Fruit fly (Drosophila melanogaster) whole organism, embryonic: Measurements from ENCODE around the gene Lim3.

Experiments used
- Aef1 ChIP-seq: fragments of 200-800 bp; sonication (Bioruptor generic); IDR thresholded peaks from 3 replicates; pipeline ENCODE4 v1.3.6; 2022; ENCODE audit warnings: missing biosample characterization, missing genetic modification characterization
- Bdp1 ChIP-seq: fragments of 200-800 bp; sonication (Bioruptor generic); optimal IDR thresholded peaks from 3 replicates; lab custom pipeline; 2016; ENCODE audit warnings: missing biosample characterization, missing genetic modification characterization
- CG13296 ChIP-seq: fragments of 200-800 bp; sonication (Bioruptor generic); optimal IDR thresholded peaks from 3 replicates; lab custom pipeline; 2018; ENCODE audit warnings: missing biosample characterization, mild to moderate bottlenecking, missing genetic modification characterization
- CG13894 ChIP-seq: fragments of 200-800 bp; sonication (Bioruptor generic); optimal IDR thresholded peaks from 3 replicates; lab custom pipeline; 2018; ENCODE audit warnings: missing biosample characterization, mild to moderate bottlenecking, missing genetic modification characterization, moderate library complexity
- CG15696 ChIP-seq: fragments of 200-800 bp; sonication (Bioruptor generic); optimal IDR thresholded peaks from 2 replicates; lab custom pipeline; 2019; ENCODE audit warnings: missing biosample characterization, mild to moderate bottlenecking, missing genetic modification characterization, moderate library complexity
- CG17568 ChIP-seq: fragments of 200-800 bp; sonication (Bioruptor generic); optimal IDR thresholded peaks from 2 replicates; lab custom pipeline; 2018; ENCODE audit warnings: missing biosample characterization, mild to moderate bottlenecking, missing genetic modification characterization, moderate library complexity
- CG17802 ChIP-seq: fragments of 200-800 bp; sonication (Bioruptor generic); optimal IDR thresholded peaks from 2 replicates; lab custom pipeline; 2018; ENCODE audit warnings: missing biosample characterization, mild to moderate bottlenecking, missing genetic modification characterization, moderate library complexity
- CG17912 ChIP-seq: fragments of 200-800 bp; sonication (Bioruptor generic); optimal IDR thresholded peaks from 2 replicates; lab custom pipeline; 2018; ENCODE audit warnings: missing biosample characterization, mild to moderate bottlenecking, missing genetic modification characterization
- CG1792 ChIP-seq: fragments of 200-800 bp; sonication (Bioruptor generic); optimal IDR thresholded peaks from 2 replicates; lab custom pipeline; 2016; ENCODE audit warnings: missing biosample characterization, missing genetic modification characterization
- CG2678 ChIP-seq: fragments of 200-800 bp; sonication (Bioruptor generic); optimal IDR thresholded peaks from 3 replicates; lab custom pipeline; 2019; ENCODE audit warnings: missing biosample characterization, mild to moderate bottlenecking, missing genetic modification characterization, moderate library complexity
- CG30403 ChIP-seq: fragments of 200-800 bp; sonication (Bioruptor generic); optimal IDR thresholded peaks from 3 replicates; lab custom pipeline; 2016; ENCODE audit warnings: missing biosample characterization, missing genetic modification characterization
- CG33213 ChIP-seq: fragments of 200-800 bp; sonication (Bioruptor generic); optimal IDR thresholded peaks from 3 replicates; lab custom pipeline; 2016; ENCODE audit warnings: missing biosample characterization, missing genetic modification characterization
- CG3995 ChIP-seq: fragments of 200-800 bp; sonication (Bioruptor generic); optimal IDR thresholded peaks from 3 replicates; lab custom pipeline; 2016; ENCODE audit warnings: missing biosample characterization, missing genetic modification characterization
- CG43689 ChIP-seq: fragments of 200-800 bp; sonication (Bioruptor generic); IDR thresholded peaks from 2 replicates; pipeline ENCODE4 v1.3.6; 2022; ENCODE audit warnings: missing biosample characterization, missing genetic modification characterization
- CG5180 ChIP-seq: fragments of 200-800 bp; sonication (Bioruptor generic); optimal IDR thresholded peaks from 3 replicates; lab custom pipeline; 2017; ENCODE audit warnings: missing biosample characterization, missing genetic modification characterization, mild to moderate bottlenecking, moderate library complexity, missing genetic modification reagents
- CG6683 ChIP-seq: fragments of 200-800 bp; sonication (Bioruptor generic); optimal IDR thresholded peaks from 2 replicates; lab custom pipeline; 2017; ENCODE audit warnings: missing biosample characterization, mild to moderate bottlenecking, missing genetic modification characterization, missing genetic modification reagents
- CG6689 ChIP-seq: fragments of 200-800 bp; sonication (Bioruptor generic); IDR thresholded peaks from 2 replicates; pipeline ENCODE4 v1.3.6; 2022; ENCODE audit warnings: missing biosample characterization, missing genetic modification characterization
- CG7745 ChIP-seq: fragments of 200-800 bp; sonication (Bioruptor generic); optimal IDR thresholded peaks from 2 replicates; lab custom pipeline; 2018; ENCODE audit warnings: missing biosample characterization, mild to moderate bottlenecking, missing genetic modification characterization, moderate library complexity
- CG7987 ChIP-seq: fragments of 200-800 bp; sonication (Bioruptor generic); optimal IDR thresholded peaks from 2 replicates; lab custom pipeline; 2018; ENCODE audit warnings: missing biosample characterization, mild to moderate bottlenecking, missing genetic modification characterization, moderate library complexity
- CG8281 ChIP-seq: fragments of 200-800 bp; sonication (Bioruptor generic); optimal IDR thresholded peaks from 2 replicates; lab custom pipeline; 2018; ENCODE audit warnings: missing biosample characterization, mild to moderate bottlenecking, missing genetic modification characterization, moderate library complexity
- CG9727 ChIP-seq: fragments of 200-800 bp; sonication (Bioruptor generic); optimal IDR thresholded peaks from 3 replicates; lab custom pipeline; 2017; ENCODE audit warnings: missing biosample characterization, mild to moderate bottlenecking, missing genetic modification characterization
- CG9876 ChIP-seq: fragments of 200-800 bp; sonication (Bioruptor generic); optimal IDR thresholded peaks from 2 replicates; lab custom pipeline; 2016; ENCODE audit warnings: missing biosample characterization, missing genetic modification characterization
- Dbx ChIP-seq: fragments of 200-800 bp; sonication (Bioruptor generic); IDR thresholded peaks from 3 replicates; pipeline ENCODE4 v1.3.6; 2022; ENCODE audit warnings: missing biosample characterization, missing genetic modification characterization
- Dip3 ChIP-seq: fragments of 200-800 bp; sonication (Bioruptor generic); optimal IDR thresholded peaks from 3 replicates; lab custom pipeline; 2016; ENCODE audit warnings: missing biosample characterization, missing genetic modification characterization
- H15 ChIP-seq: fragments of 200-800 bp; sonication (Bioruptor generic); IDR thresholded peaks from 3 replicates; pipeline ENCODE4 v1.3.6; 2022; ENCODE audit warnings: missing biosample characterization, missing genetic modification characterization
- Hr51 ChIP-seq, 2 experiments: fragments of 200-800 bp; sonication (Bioruptor generic); optimal IDR thresholded peaks; 2 replicates in 1 of 2; 3 replicates in 1 of 2; lab custom pipeline; 2016 to 2018; ENCODE audit warnings: missing biosample characterization in 2 of 2, missing genetic modification characterization in 2 of 2, mild to moderate bottlenecking in 1 of 2, moderate library complexity in 1 of 2
- MTF-1 ChIP-seq: fragments of 200-800 bp; sonication (Bioruptor generic); optimal IDR thresholded peaks from 2 replicates; lab custom pipeline; 2018; ENCODE audit warnings: missing biosample characterization, mild to moderate bottlenecking, missing genetic modification characterization, borderline replicate concordance
- Mad ChIP-seq: fragments of 200-800 bp; sonication (Bioruptor generic); optimal IDR thresholded peaks from 2 replicates; lab custom pipeline; 2016; ENCODE audit warnings: missing biosample characterization, missing genetic modification characterization
- Six4 ChIP-seq: fragments of 200-800 bp; sonication (Bioruptor generic); optimal IDR thresholded peaks from 2 replicates; lab custom pipeline; 2016; ENCODE audit warnings: missing biosample characterization, missing genetic modification characterization
- ase ChIP-seq: fragments of 200-800 bp; sonication (Bioruptor generic); IDR thresholded peaks from 3 replicates; pipeline ENCODE4 v1.3.6; 2022; ENCODE audit warnings: missing biosample characterization, missing genetic modification characterization
- cato ChIP-seq: fragments of 200-800 bp; sonication (Bioruptor generic); optimal IDR thresholded peaks from 2 replicates; lab custom pipeline; 2016; ENCODE audit warnings: missing biosample characterization, missing genetic modification characterization, borderline replicate concordance
- caup ChIP-seq: fragments of 200-800 bp; sonication (Bioruptor generic); optimal IDR thresholded peaks from 3 replicates; lab custom pipeline; 2017; ENCODE audit warnings: missing biosample characterization, mild to moderate bottlenecking, missing genetic modification characterization, moderate library complexity; ENCODE audit not compliant: severe bottlenecking
- chinmo ChIP-seq: fragments of 200-800 bp; sonication (Bioruptor generic); IDR thresholded peaks from 4 replicates; pipeline ENCODE4 v1.3.6; 2022; ENCODE audit warnings: missing biosample characterization, missing genetic modification characterization; ENCODE audit not compliant: partially characterized antibody
- ems ChIP-seq: fragments of 200-800 bp; sonication (Bioruptor generic); optimal IDR thresholded peaks from 3 replicates; lab custom pipeline; 2016; ENCODE audit warnings: missing biosample characterization, missing genetic modification characterization
- eyg ChIP-seq: fragments of 200-800 bp; sonication (Bioruptor generic); optimal IDR thresholded peaks from 3 replicates; lab custom pipeline; 2016; ENCODE audit warnings: missing biosample characterization, missing genetic modification characterization
- fd64A ChIP-seq: fragments of 200-800 bp; sonication (Bioruptor generic); optimal IDR thresholded peaks from 3 replicates; lab custom pipeline; 2018; ENCODE audit warnings: missing biosample characterization, mild to moderate bottlenecking, missing genetic modification characterization
- fd96Cb ChIP-seq: fragments of 200-800 bp; sonication (Bioruptor generic); optimal IDR thresholded peaks from 2 replicates; lab custom pipeline; 2018; ENCODE audit warnings: missing biosample characterization, mild to moderate bottlenecking, missing genetic modification characterization, moderate library complexity
- gce ChIP-seq: fragments of 200-800 bp; sonication (Bioruptor generic); IDR thresholded peaks from 3 replicates; pipeline ENCODE4 v1.3.6; 2022; ENCODE audit warnings: missing biosample characterization, missing genetic modification characterization
- gcm ChIP-seq: fragments of 200-800 bp; sonication (Bioruptor generic); optimal IDR thresholded peaks from 2 replicates; lab custom pipeline; 2019; ENCODE audit warnings: missing biosample characterization, mild to moderate bottlenecking, missing genetic modification characterization, moderate library complexity
- gsb-n ChIP-seq: fragments of 200-800 bp; sonication (Bioruptor generic); optimal IDR thresholded peaks from 3 replicates; lab custom pipeline; 2018; ENCODE audit warnings: missing biosample characterization, mild to moderate bottlenecking, missing genetic modification characterization
- knrl ChIP-seq: fragments of 200-800 bp; sonication (Bioruptor generic); IDR thresholded peaks from 3 replicates; pipeline ENCODE4 v1.3.6; 2022; ENCODE audit warnings: missing biosample characterization, missing genetic modification characterization; ENCODE audit not compliant: partially characterized antibody
- maf-S ChIP-seq: fragments of 200-800 bp; sonication (Bioruptor generic); optimal IDR thresholded peaks from 2 replicates; lab custom pipeline; 2016; ENCODE audit warnings: missing biosample characterization, missing genetic modification characterization
- oc ChIP-seq: fragments of 200-800 bp; sonication (Bioruptor generic); optimal IDR thresholded peaks from 2 replicates; lab custom pipeline; 2018; ENCODE audit warnings: missing biosample characterization, mild to moderate bottlenecking, missing genetic modification characterization, moderate library complexity
- pzg ChIP-seq: fragments of 200-800 bp; sonication (Bioruptor generic); optimal IDR thresholded peaks from 3 replicates; lab custom pipeline; 2018; ENCODE audit warnings: missing biosample characterization, mild to moderate bottlenecking, missing genetic modification characterization, moderate library complexity
- salm ChIP-seq: fragments of 200-800 bp; sonication (Bioruptor generic); optimal IDR thresholded peaks from 2 replicates; lab custom pipeline; 2018; ENCODE audit warnings: missing biosample characterization, mild to moderate bottlenecking, missing genetic modification characterization
- sisA ChIP-seq: fragments of 200-800 bp; sonication (Bioruptor generic); IDR thresholded peaks from 2 replicates; pipeline ENCODE4 v1.3.6; 2022; ENCODE audit warnings: missing biosample characterization, missing genetic modification characterization
- sna ChIP-seq: fragments of 200-800 bp; sonication (Bioruptor generic); IDR thresholded peaks from 2 replicates; pipeline ENCODE4 v1.3.6; 2022; ENCODE audit warnings: missing biosample characterization, missing genetic modification characterization; ENCODE audit not compliant: partially characterized antibody
- tio ChIP-seq: fragments of 200-800 bp; sonication (Bioruptor generic); optimal IDR thresholded peaks from 2 replicates; lab custom pipeline; 2017; ENCODE audit warnings: missing biosample characterization, missing genetic modification characterization, inconsistent platforms
- vfl ChIP-seq: fragments of 200-800 bp; sonication (Bioruptor generic); optimal IDR thresholded peaks from 2 replicates; lab custom pipeline; 2016; ENCODE audit warnings: missing biosample characterization, missing genetic modification characterization
- vvl ChIP-seq: fragments of 200-800 bp; sonication (Bioruptor generic); IDR thresholded peaks from 2 replicates; pipeline ENCODE4 v1.3.6; 2022; ENCODE audit warnings: missing biosample characterization, missing genetic modification characterization

Gene Lim3

DNA sequence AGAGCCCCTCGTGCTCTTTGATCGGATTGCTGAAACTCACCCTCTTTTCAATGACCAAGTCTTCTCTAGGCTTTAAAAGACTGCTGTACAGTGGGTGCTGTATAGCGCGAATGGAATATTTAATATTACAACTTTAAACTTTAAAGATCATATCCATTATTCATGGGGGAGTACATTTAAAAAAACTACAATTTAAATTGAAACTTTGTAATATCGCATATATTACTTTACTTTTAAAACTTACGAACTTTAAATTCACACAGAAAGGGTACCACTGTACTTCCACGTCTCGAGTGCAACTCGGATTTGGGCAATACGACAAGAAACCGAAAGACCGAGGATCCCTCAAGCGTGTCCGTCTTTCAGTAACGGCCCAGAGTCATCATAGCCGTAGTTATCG lies 49.3 kb downstream of the Lim3 start, which contains the start of gene Phlpp (continued):
- TF ChIP-seq Dbx = 0 out of 3 replicates have a peak, but pooled peaks have one; percentile 31
- peak; percentile 12 for TF ChIP-seq CG9727 (GFP tag; lab: Kevin White, UChicago)
- TF ChIP-seq Hr51 (GFP tag; optimal IDR thresholded peaks at IDR 0.05; lab: Kevin White, UChicago) = peak; percentile 13 to 69
- no peak for TF ChIP-seq salm (tag; lab: Kevin White, UChicago)
- TF ChIP-seq eyg (GFP tag; lab: Kevin White, UChicago) = no peak
- peak; percentile 60 for TF ChIP-seq CG15696 (tag; lab: Kevin White, UChicago)
- peak; percentile 47; the same call in 1 of the 3 replicates for TF ChIP-seq ase (GFP tag; lab: Robert Waterston, UW)
- no peak for TF ChIP-seq CG1792 (GFP tag; lab: Kevin White, UChicago)
- TF ChIP-seq CG9876 (GFP tag; lab: Kevin White, UChicago) = no peak
- TF ChIP-seq vvl (GFP tag; lab: Robert Waterston, UW) = peak; percentile 76; the same call in 1 of the 2 replicates
- peak; percentile 28 for TF ChIP-seq ems (GFP tag; lab: Kevin White, UChicago)
- TF ChIP-seq caup = no peak
- no peak for TF ChIP-seq CG17912
- TF ChIP-seq fd64A = no peak
- TF ChIP-seq MTF-1 (GFP tag; lab: Kevin White, UChicago) = peak; percentile 3
- peak; percentile 40; the same call in 1 of the 3 replicates for TF ChIP-seq H15 (GFP tag; lab: Robert Waterston, UW)
- TF ChIP-seq CG6683 = no peak
- TF ChIP-seq Mad (GFP tag; lab: Kevin White, UChicago) = no peak
- TF ChIP-seq cato (GFP tag; lab: Kevin White, UChicago) = no peak
- no peak for TF ChIP-seq CG13296
- no peak for TF ChIP-seq vfl (GFP tag; lab: Kevin White, UChicago)
- no peak for TF ChIP-seq CG7987
- TF ChIP-seq CG5180 (GFP tag; lab: Kevin White, UChicago) = no peak
- peak; percentile 8 for TF ChIP-seq gcm (GFP tag; lab: Kevin White, UChicago)
- peak; percentile 27 for TF ChIP-seq Dip3 (GFP tag; lab: Kevin White, UChicago)
- TF ChIP-seq Bdp1 (GFP tag; lab: Kevin White, UChicago) = no peak
- TF ChIP-seq CG7745 (tag; lab: Kevin White, UChicago) = no peak
- no peak for TF ChIP-seq CG17568 (GFP tag; lab: Kevin White, UChicago)
- no peak for TF ChIP-seq CG3995 (GFP tag; lab: Kevin White, UChicago)
- no peak for TF ChIP-seq CG13894 (tag; lab: Kevin White, UChicago)
- TF ChIP-seq sisA (GFP tag; lab: Robert Waterston, UW) = peak; percentile 60
- TF ChIP-seq chinmo = no peak
- no peak for TF ChIP-seq oc
- TF ChIP-seq sna (GFP tag; lab: Robert Waterston, UW) = no peak
- no peak for TF ChIP-seq tio (GFP tag; lab: Kevin White, UChicago)
- peak; percentile 73; the same call in 2 of the 3 replicates for TF ChIP-seq gce
- peak; percentile 14 for TF ChIP-seq CG17802 (tag; lab: Kevin White, UChicago)
- no peak for TF ChIP-seq knrl (GFP tag; lab: Robert Waterston, UW)
- no peak for TF ChIP-seq gsb-n (tag; lab: Kevin White, UChicago)
- TF ChIP-seq maf-S (GFP tag; lab: Kevin White, UChicago) = peak; percentile 3
- TF ChIP-seq CG2678 (tag; lab: Kevin White, UChicago) = no peak
- TF ChIP-seq Six4 (GFP tag; lab: Kevin White, UChicago) = peak; percentile 8
- no peak for TF ChIP-seq CG8281
- peak; percentile 18; the same call in 1 of the 3 replicates for TF ChIP-seq Aef1 (GFP tag; lab: Robert Waterston, UW)
- TF ChIP-seq CG43689 (GFP tag; lab: Robert Waterston, UW) = no peak
- TF ChIP-seq CG6689 (GFP tag; lab: Robert Waterston, UW) = peak; percentile 72
- peak; percentile 69 for TF ChIP-seq fd96Cb (tag; lab: Kevin White, UChicago)
- TF ChIP-seq CG33213 = no peak
- TF ChIP-seq pzg = no peak
- TF ChIP-seq CG30403 = peak; percentile 57
